Fruit fly (Drosophila melanogaster) whole organism, prepupa: ENCODE measurements around the gene osk.
A peak's percentile ranks its signal among the peaks of the same experiment; 100 is the strongest.

Experiments used
- CG10631 ChIP-seq: fragments of 200-800 bp; sonication (Bioruptor generic); optimal IDR thresholded peaks from 2 replicates; lab custom pipeline; 2016; ENCODE audit warnings: missing biosample characterization, missing genetic modification characterization
- CG11762 ChIP-seq: fragments of 200-800 bp; sonication (Bioruptor generic); optimal IDR thresholded peaks from 3 replicates; lab custom pipeline; 2016; ENCODE audit warnings: missing biosample characterization, missing genetic modification characterization; ENCODE audit not compliant: insufficient read depth
- CG11902 ChIP-seq: fragments of 200-800 bp; sonication (Bioruptor generic); optimal IDR thresholded peaks from 3 replicates; lab custom pipeline; 2016; ENCODE audit warnings: missing biosample characterization, missing genetic modification characterization
- CG16779 ChIP-seq: fragments of 200-800 bp; sonication (Bioruptor generic); optimal IDR thresholded peaks from 3 replicates; lab custom pipeline; 2017; ENCODE audit warnings: missing biosample characterization, mild to moderate bottlenecking, missing genetic modification characterization
- CG3032 ChIP-seq: fragments of 200-800 bp; optimal IDR thresholded peaks from 2 replicates; lab custom pipeline; 2019; ENCODE audit warnings: missing biosample characterization, mild to moderate bottlenecking, missing genetic modification characterization, moderate library complexity
- CG32006 ChIP-seq: fragments of 200-800 bp; sonication (Bioruptor generic); optimal IDR thresholded peaks from 3 replicates; lab custom pipeline; 2017; ENCODE audit warnings: missing biosample characterization, mild to moderate bottlenecking, missing genetic modification characterization
- CG34406 ChIP-seq: fragments of 200-800 bp; sonication (Bioruptor generic); optimal IDR thresholded peaks from 3 replicates; lab custom pipeline; 2016; ENCODE audit warnings: missing biosample characterization, missing genetic modification characterization
- CG4318 ChIP-seq: fragments of 200-800 bp; sonication (Bioruptor generic); optimal IDR thresholded peaks from 3 replicates; lab custom pipeline; 2017; ENCODE audit warnings: missing biosample characterization, mild to moderate bottlenecking, missing genetic modification characterization
- CG6163 ChIP-seq: fragments of 200-800 bp; sonication (Bioruptor generic); IDR thresholded peaks from 3 replicates; pipeline ENCODE4 v1.3.6; 2022; ENCODE audit warnings: missing biosample characterization, missing genetic modification characterization
- CG6276 ChIP-seq: fragments of 200-800 bp; sonication (Bioruptor generic); optimal IDR thresholded peaks from 2 replicates; lab custom pipeline; 2017; ENCODE audit warnings: missing biosample characterization, mild to moderate bottlenecking, missing genetic modification characterization
- CG6792 ChIP-seq: fragments of 200-800 bp; sonication (Bioruptor generic); optimal IDR thresholded peaks from 3 replicates; lab custom pipeline; 2016; ENCODE audit warnings: missing biosample characterization, missing genetic modification characterization
- CG6808 ChIP-seq: fragments of 200-800 bp; sonication (Bioruptor generic); optimal IDR thresholded peaks from 3 replicates; lab custom pipeline; 2017; ENCODE audit warnings: missing biosample characterization, missing genetic modification characterization, mild to moderate bottlenecking, moderate library complexity, missing genetic modification reagents
- CG6854 ChIP-seq: fragments of 200-800 bp; sonication (Bioruptor generic); optimal IDR thresholded peaks from 2 replicates; lab custom pipeline; 2017; ENCODE audit warnings: missing biosample characterization, mild to moderate bottlenecking, missing genetic modification characterization
- CG8119 ChIP-seq: fragments of 200-800 bp; sonication (Bioruptor generic); IDR thresholded peaks from 3 replicates; pipeline ENCODE4 v1.3.6; 2022; ENCODE audit warnings: missing biosample characterization, missing genetic modification characterization
- CG8319 ChIP-seq: fragments of 200-800 bp; sonication (Bioruptor generic); optimal IDR thresholded peaks from 3 replicates; lab custom pipeline; 2016; ENCODE audit warnings: missing biosample characterization, missing genetic modification characterization
- Eip75B ChIP-seq: fragments of 200-800 bp; sonication (Bioruptor generic); optimal IDR thresholded peaks from 3 replicates; lab custom pipeline; 2016; ENCODE audit warnings: missing biosample characterization, missing genetic modification characterization
- Eip93F ChIP-seq: fragments of 200-800 bp; sonication (Bioruptor generic); optimal IDR thresholded peaks from 2 replicates; lab custom pipeline; 2016; ENCODE audit warnings: missing biosample characterization, mild to moderate bottlenecking, missing genetic modification characterization
- Ets21C ChIP-seq: fragments of 200-800 bp; sonication (Bioruptor generic); optimal IDR thresholded peaks from 3 replicates; lab custom pipeline; 2016; ENCODE audit warnings: missing biosample characterization, missing genetic modification characterization
- Gug ChIP-seq: fragments of 200-800 bp; sonication (Bioruptor generic); IDR thresholded peaks from 2 replicates; pipeline ENCODE4 v1.3.6; 2022; ENCODE audit warnings: missing biosample characterization, missing genetic modification characterization
- Hr38 ChIP-seq: sonication (Bioruptor generic); optimal IDR thresholded peaks from 2 replicates; lab custom pipeline; 2016; ENCODE audit warnings: missing biosample characterization, missing genetic modification characterization
- Hr39 ChIP-seq: fragments of 200-800 bp; sonication (Bioruptor generic); optimal IDR thresholded peaks from 2 replicates; lab custom pipeline; 2016; ENCODE audit warnings: missing biosample characterization, missing genetic modification characterization
- Hr4 ChIP-seq: fragments of 200-800 bp; sonication (Bioruptor generic); optimal IDR thresholded peaks from 3 replicates; lab custom pipeline; 2016; ENCODE audit warnings: missing biosample characterization, missing genetic modification characterization
- Lpt ChIP-seq: fragments of 200-800 bp; sonication (Bioruptor generic); optimal IDR thresholded peaks from 3 replicates; lab custom pipeline; 2016; ENCODE audit warnings: missing biosample characterization, missing genetic modification characterization
- Met ChIP-seq: fragments of 200-800 bp; sonication (Bioruptor generic); optimal IDR thresholded peaks from 3 replicates; lab custom pipeline; 2016; ENCODE audit warnings: missing biosample characterization, missing genetic modification characterization
- OdsH ChIP-seq: fragments of 200-800 bp; sonication (Bioruptor generic); optimal IDR thresholded peaks from 3 replicates; lab custom pipeline; 2016; ENCODE audit warnings: missing biosample characterization, missing genetic modification characterization
- Smox ChIP-seq: fragments of 200-800 bp; sonication (Bioruptor generic); optimal IDR thresholded peaks from 3 replicates; lab custom pipeline; 2016; ENCODE audit warnings: missing biosample characterization, missing genetic modification characterization
- Sox102F ChIP-seq: fragments of 200-800 bp; sonication (Bioruptor generic); optimal IDR thresholded peaks from 2 replicates; lab custom pipeline; 2016; ENCODE audit warnings: missing biosample characterization, mild to moderate bottlenecking, missing genetic modification characterization
- Sox14 ChIP-seq: fragments of 200-800 bp; sonication (Bioruptor generic); optimal IDR thresholded peaks from 3 replicates; lab custom pipeline; 2016; ENCODE audit warnings: missing biosample characterization, missing genetic modification characterization
- achi ChIP-seq: fragments of 200-800 bp; sonication (Bioruptor generic); optimal IDR thresholded peaks from 3 replicates; lab custom pipeline; 2016; ENCODE audit warnings: missing biosample characterization, missing genetic modification characterization
- acj6 ChIP-seq: fragments of 200-800 bp; sonication (Bioruptor generic); optimal IDR thresholded peaks from 3 replicates; lab custom pipeline; 2016; ENCODE audit warnings: missing biosample characterization, missing genetic modification characterization
- cyc ChIP-seq: fragments of 200-800 bp; sonication (Bioruptor generic); optimal IDR thresholded peaks from 3 replicates; lab custom pipeline; 2016; ENCODE audit warnings: missing biosample characterization, missing genetic modification characterization
- dac ChIP-seq: fragments of 200-800 bp; sonication (Bioruptor generic); optimal IDR thresholded peaks from 2 replicates; lab custom pipeline; 2017; ENCODE audit warnings: missing biosample characterization, mild to moderate bottlenecking, missing genetic modification characterization
- dsx ChIP-seq: fragments of 200-800 bp; optimal IDR thresholded peaks from 3 replicates; lab custom pipeline; 2019; ENCODE audit warnings: missing biosample characterization, mild to moderate bottlenecking, missing genetic modification characterization, moderate library complexity; ENCODE audit not compliant: poor library complexity, severe bottlenecking
- eg ChIP-seq: fragments of 200-800 bp; sonication (Bioruptor generic); IDR thresholded peaks from 3 replicates; pipeline ENCODE4 v1.3.6; 2022; ENCODE audit warnings: missing biosample characterization, missing genetic modification characterization
- fd59A ChIP-seq: fragments of 200-800 bp; sonication (Bioruptor generic); optimal IDR thresholded peaks from 2 replicates; lab custom pipeline; 2017; ENCODE audit warnings: missing biosample characterization, mild to moderate bottlenecking, missing genetic modification characterization, missing genetic modification reagents
- fd85E ChIP-seq: fragments of 200-800 bp; sonication (Bioruptor generic); optimal IDR thresholded peaks from 3 replicates; lab custom pipeline; 2016; ENCODE audit warnings: missing biosample characterization, missing genetic modification characterization
- fkh ChIP-seq: fragments of 200-800 bp; sonication (Bioruptor generic); optimal IDR thresholded peaks from 3 replicates; lab custom pipeline; 2017; ENCODE audit warnings: missing biosample characterization, mild to moderate bottlenecking, missing genetic modification characterization, moderate library complexity
- lz ChIP-seq: fragments of 200-800 bp; sonication (Bioruptor generic); optimal IDR thresholded peaks from 3 replicates; lab custom pipeline; 2016; ENCODE audit warnings: missing biosample characterization, missing genetic modification characterization
- net ChIP-seq: fragments of 200-800 bp; sonication (Bioruptor generic); optimal IDR thresholded peaks from 3 replicates; lab custom pipeline; 2016; ENCODE audit warnings: missing biosample characterization, missing genetic modification characterization
- pdm3 ChIP-seq: fragments of 200-800 bp; sonication (Bioruptor generic); optimal IDR thresholded peaks from 3 replicates; lab custom pipeline; 2016; ENCODE audit warnings: missing biosample characterization, missing genetic modification characterization
- salr ChIP-seq, 2 experiments: fragments of 200-800 bp; sonication (Bioruptor generic); optimal IDR thresholded peaks; 3 replicates each; lab custom pipeline; 2016 to 2018; ENCODE audit warnings: missing biosample characterization in 2 of 2, missing genetic modification characterization in 2 of 2, mild to moderate bottlenecking in 1 of 2
- ss ChIP-seq, 2 experiments: fragments of 200-800 bp; sonication (Bioruptor generic); optimal IDR thresholded peaks; 2 replicates in 1 of 2; 3 replicates in 1 of 2; lab custom pipeline; 2017 to 2018; ENCODE audit warnings: mild to moderate bottlenecking in 2 of 2, missing biosample characterization in 2 of 2, missing genetic modification characterization in 2 of 2, moderate library complexity in 1 of 2
- svp ChIP-seq: fragments of 200-800 bp; sonication (Bioruptor generic); peaks from one replicate; lab custom pipeline; 2016; ENCODE audit warnings: missing biosample characterization, missing genetic modification characterization
- topi ChIP-seq: fragments of 200-800 bp; sonication (Bioruptor generic); optimal IDR thresholded peaks from 3 replicates; lab custom pipeline; 2016; ENCODE audit warnings: missing biosample characterization, missing genetic modification characterization
- vri ChIP-seq: fragments of 200-800 bp; sonication (Bioruptor generic); optimal IDR thresholded peaks from 3 replicates; lab custom pipeline; 2016; ENCODE audit warnings: missing biosample characterization, mild to moderate bottlenecking, missing genetic modification characterization

osk gene

dm6 chr3R:8930165-8931063, 4.5 kb upstream of the osk start (continued):
- TF ChIP-seq acj6 (peak; percentile 27), net (GFP tag; lab: Kevin White, UChicago) (peak; percentile 25), eg (0 out of 3 replicates have a peak, but pooled peaks have one; percentile 26), Hr4 (peak; percentile 26)

- no peak for TF ChIP-seq CG6854 (GFP tag; lab: Kevin White, UChicago)
- no peak for TF ChIP-seq CG8119
- no peak for TF ChIP-seq Eip75B
- TF ChIP-seq Hr4 = no peak
- no peak for TF ChIP-seq pdm3
- TF ChIP-seq OdsH (GFP tag; lab: Kevin White, UChicago) = no peak
- no peak for TF ChIP-seq salr (GFP tag; optimal IDR thresholded peaks at IDR 0.05; lab: Kevin White, UChicago)
- no peak for TF ChIP-seq eg
Observed at dm6 chr3R:8931064-8931419, 3.9 kb upstream of the osk start.

- TF ChIP-seq achi (peak; percentile 64), svp (GFP tag; lab: Kevin White, UChicago) (peak; percentile 85), CG32006 (peak; percentile 61), CG3032 (tag; lab: Kevin White, UChicago) (peak; percentile 46), CG8319 (GFP tag; lab: Kevin White, UChicago) (peak; percentile 23), CG6792 (GFP tag; lab: Kevin White, UChicago) (peak; percentile 60), Eip75B (peak; percentile 76), Gug (GFP tag; lab: Robert Waterston, UW) (0 out of 2 replicates have a peak, but pooled peaks have one; percentile 23), OdsH (GFP tag; lab: Kevin White, UChicago) (peak; percentile 61), fkh (peak; percentile 58), CG6163 (GFP tag; lab: Robert Waterston, UW) (peak; percentile 70), CG4318 (GFP tag; lab: Kevin White, UChicago) (no peak), Smox (GFP tag; lab: Kevin White, UChicago) (peak; percentile 53), Ets21C (peak; percentile 33), lz (GFP tag; lab: Kevin White, UChicago) (peak; percentile 69), eg (peak; percentile 53; the same call in 2 of the 3 replicates), net (GFP tag; lab: Kevin White, UChicago) (peak; percentile 60), CG34406 (peak; percentile 43), fd59A (GFP tag; lab: Kevin White, UChicago) (no peak), CG11762 (GFP tag; lab: Kevin White, UChicago) (peak; percentile 21), fd85E (no peak), ss (GFP tag; optimal IDR thresholded peaks at IDR 0.05; lab: Kevin White, UChicago) (peak; percentile 41 to 63), dsx (GFP tag; lab: Kevin White, UChicago) (peak; percentile 44), acj6 (peak; percentile 36), Sox102F (GFP tag; lab: Kevin White, UChicago) (no peak), cyc (GFP tag; lab: Kevin White, UChicago) (peak; percentile 54), dac (GFP tag; lab: Kevin White, UChicago) (peak; percentile 26), Hr4 (peak; percentile 50), CG11902 (no peak), Hr39 (peak; percentile 64), Hr38 (GFP tag; lab: Kevin White, UChicago) (no peak), CG6808 (peak; percentile 65), CG16779 (tag; lab: Kevin White, UChicago) (no peak), pdm3 (peak; percentile 72), Lpt (GFP tag; lab: Kevin White, UChicago) (peak; percentile 25), CG6276 (GFP tag; lab: Kevin White, UChicago) (peak; percentile 19), vri (GFP tag; lab: Kevin White, UChicago) (peak; percentile 15), topi (GFP tag; lab: Kevin White, UChicago) (peak; percentile 19), Eip93F (GFP tag; lab: Kevin White, UChicago) (no peak), Met (peak; percentile 58), Sox14 (GFP tag; lab: Kevin White, UChicago) (peak; percentile 48), CG10631 (peak; percentile 49)
Observed at dm6 chr3R:8931777-8932345, 3.1 kb upstream of the osk start, which contains the start of gene pyd. Gene pyd, minus strand, starts transcription at chr3R:8931896.
